Worm (Caenorhabditis elegans): ENCODE data around the gene mct-5.

mct-5 gene

ce11 chrII:7065391-7065790, 33.0 kb downstream of the mct-5 start, which contains the start of gene nos-2:
nos-2 (plus strand) TSS chrII:7065618.
- TF ChIP-seq ZK337.2 (GFP tag; IDR thresholded peaks at IDR 0.05): no peak
- TF ChIP-seq php-3 (GFP tag; IDR thresholded peaks at IDR 0.05): no peak
- TF ChIP-seq daf-8 (GFP tag; IDR thresholded peaks at IDR 0.05): no peak
- TF ChIP-seq mes-2 (tag; optimal IDR thresholded peaks at IDR 0.05; ENCODE audit: poor library complexity, severe bottlenecking): no peak
- no peak for TF ChIP-seq saeg-2 (GFP tag; IDR thresholded peaks at IDR 0.05)
- TF ChIP-seq T26A8.4 (GFP tag; IDR thresholded peaks at IDR 0.05): no peak
- no peak for TF ChIP-seq nhr-237 (tag; optimal IDR thresholded peaks at IDR 0.05)
- TF ChIP-seq lin-1 (GFP tag; IDR thresholded peaks at IDR 0.05): no peak
- no peak for TF ChIP-seq ama-1 (optimal IDR thresholded peaks at IDR 0.05)
- no peak for TF ChIP-seq ceh-44 (GFP tag; IDR thresholded peaks at IDR 0.05)
- TF ChIP-seq madf-5 (GFP tag; IDR thresholded peaks at IDR 0.05): no peak
- TF ChIP-seq F37D6.2 (tag; optimal IDR thresholded peaks at IDR 0.05): no peak
- TF ChIP-seq dpl-1 (GFP tag; optimal IDR thresholded peaks at IDR 0.05): no peak
- TF ChIP-seq daf-16 (GFP tag; optimal IDR thresholded peaks at IDR 0.05): no peak
- TF ChIP-seq daf-16 (tag; optimal IDR thresholded peaks at IDR 0.05): no peak
- TF ChIP-seq unc-130 (GFP tag; optimal IDR thresholded peaks at IDR 0.05): no peak
- TF ChIP-seq lsy-2 (tag; optimal IDR thresholded peaks at IDR 0.05): no peak
- no peak for TF ChIP-seq lin-29 (GFP tag; IDR thresholded peaks at IDR 0.05)
- TF ChIP-seq spr-1 (tag; optimal IDR thresholded peaks at IDR 0.05): no peak
- TF ChIP-seq attf-4 (tag; optimal IDR thresholded peaks at IDR 0.05): no peak
- TF ChIP-seq Y5F2A.4 (GFP tag; optimal IDR thresholded peaks at IDR 0.05): no peak

- no peak for TF ChIP-seq T26A8.4 (GFP tag; IDR thresholded peaks at IDR 0.05)
- no peak for TF ChIP-seq dve-1 (tag; optimal IDR thresholded peaks at IDR 0.05; ENCODE audit: insufficient read depth)
- TF ChIP-seq dmd-9 (GFP tag; IDR thresholded peaks at IDR 0.05): no peak
- no peak for TF ChIP-seq ceh-82 (tag; optimal IDR thresholded peaks at IDR 0.05)
- TF ChIP-seq duxl-1 (tag; optimal IDR thresholded peaks at IDR 0.05; ENCODE audit: poor library complexity): no peak
- TF ChIP-seq rbr-2 (tag; optimal IDR thresholded peaks at IDR 0.05): no peak
These were observed 36.7 kb downstream of the mct-5 start, which contains the start of gene acs-6 for ce11 chrII:7061730-7062129. acs-6 (plus strand) TSS chrII:7062030.

- TF ChIP-seq pha-4 (GFP tag; IDR thresholded peaks at IDR 0.05) (no peak), pha-4 (tag; optimal IDR thresholded peaks at IDR 0.05) (no peak), mes-2 (tag; optimal IDR thresholded peaks at IDR 0.05; ENCODE audit: poor library complexity, severe bottlenecking) (no peak), lin-1 (GFP tag; IDR thresholded peaks at IDR 0.05) (no peak), vab-7 (GFP tag; IDR thresholded peaks at IDR 0.05) (no peak), hlh-30 (tag; optimal IDR thresholded peaks at IDR 0.05; ENCODE audit: insufficient read depth) (peak; percentile 41)
These were observed 37.6 kb downstream of the mct-5 start for ce11 chrII:7060791-7061190.

- TF ChIP-seq lin-1 (GFP tag; IDR thresholded peaks at IDR 0.05): peak; percentile 70
- peak in 1 of 2 experiments; percentile 71 for TF ChIP-seq daf-16 (GFP tag; optimal IDR thresholded peaks at IDR 0.05)
- peak; percentile 93 for TF ChIP-seq daf-16 (tag; optimal IDR thresholded peaks at IDR 0.05)
- TF ChIP-seq ces-1 (GFP tag; optimal IDR thresholded peaks at IDR 0.05): no peak
- peak; percentile 85 for TF ChIP-seq nhr-48 (tag; optimal IDR thresholded peaks at IDR 0.05)
- TF ChIP-seq lim-7 (GFP tag; IDR thresholded peaks at IDR 0.05): no peak
- TF ChIP-seq pqm-1 (tag; optimal IDR thresholded peaks at IDR 0.05): peak; percentile 91
- 0 out of 2 replicates have a peak, but pooled peaks have one; percentile 28 for TF ChIP-seq madf-9 (GFP tag; conservative IDR thresholded peaks at IDR 0.05)
- no peak for TF ChIP-seq mes-2 (tag; optimal IDR thresholded peaks at IDR 0.05; ENCODE audit: poor library complexity, severe bottlenecking)
- peak; percentile 57 for TF ChIP-seq T20F7.1 (GFP tag; optimal IDR thresholded peaks at IDR 0.05)
- TF ChIP-seq tra-1 (GFP tag; IDR thresholded peaks at IDR 0.05): peak; percentile 87
- no peak for TF ChIP-seq lin-13 (GFP tag; optimal IDR thresholded peaks at IDR 0.05)
- peak; percentile 83 for TF ChIP-seq mxl-3 (GFP tag; optimal IDR thresholded peaks at IDR 0.05)
- peak; percentile 60 for TF ChIP-seq nhr-102 (tag; optimal IDR thresholded peaks at IDR 0.05)
- peak; percentile 92 for TF ChIP-seq hlh-11 (tag; optimal IDR thresholded peaks at IDR 0.05)
- peak; percentile 98 for TF ChIP-seq dmd-6 (GFP tag; IDR thresholded peaks at IDR 0.05)
- TF ChIP-seq ceh-20 (GFP tag; IDR thresholded peaks at IDR 0.05): peak; percentile 42; the same call in 1 of the 2 replicates
- TF ChIP-seq hlh-30 (tag; optimal IDR thresholded peaks at IDR 0.05; ENCODE audit: insufficient read depth): peak; percentile 46
- no peak for TF ChIP-seq tag-97 (GFP tag; IDR thresholded peaks at IDR 0.05)
- no peak for TF ChIP-seq F26F4.8 (GFP tag; conservative IDR thresholded peaks at IDR 0.05)
- peak; percentile 96 for TF ChIP-seq php-3 (GFP tag; IDR thresholded peaks at IDR 0.05)
These were observed 38.2 kb downstream of the mct-5 start for ce11 chrII:7060202-7060601.
